Worm (Caenorhabditis elegans) whole organism, L4 larva: ENCODE results near the gene C06C6.7.

Experiments used
- D1046.2 ChIP-seq: fragments of 200-800 bp; sonication (Bioruptor generic); IDR thresholded peaks from 2 replicates; pipeline ENCODE4 v1.3.6; 2022; ENCODE audit warnings: missing genetic modification characterization, missing compliant biosample characterization
- Y75B8A.6 ChIP-seq: fragments of 200-800 bp; sonication (Bioruptor generic); IDR thresholded peaks from 2 replicates; pipeline ENCODE4 v1.3.6; 2022; ENCODE audit warnings: missing genetic modification reagents, missing genetic modification characterization, missing compliant biosample characterization
- ama-1 ChIP-seq: fragments of 150-350 bp; optimal IDR thresholded peaks from 2 replicates; lab custom pipeline; 2014; ENCODE audit warnings: inconsistent platforms, mixed read lengths
- daf-12 ChIP-seq: fragments of 150-350 bp; optimal IDR thresholded peaks from 2 replicates; lab custom pipeline; 2014; ENCODE audit warnings: missing biosample characterization, missing genetic modification reagents, missing genetic modification characterization
- daf-16 ChIP-seq, 3 experiments: sonication (generic microtip); optimal IDR thresholded peaks; 2 replicates each; lab custom pipeline; 2016 to 2017; ENCODE audit warnings: missing genetic modification characterization in 3 of 3, missing genetic modification reagents in 3 of 3, mild to moderate bottlenecking in 2 of 3, missing compliant biosample characterization in 2 of 3, missing biosample characterization in 1 of 3, moderate library complexity in 1 of 3
- egl-27 ChIP-seq: sonication (generic microtip); optimal IDR thresholded peaks from 3 replicates; lab custom pipeline; 2017; ENCODE audit warnings: missing biosample characterization, missing genetic modification reagents, missing genetic modification characterization
- lin-1 ChIP-seq: fragments of 200-800 bp; sonication (Bioruptor generic); IDR thresholded peaks from 2 replicates; pipeline ENCODE4 v1.3.6; 2022; ENCODE audit warnings: missing genetic modification reagents, missing genetic modification characterization, missing compliant biosample characterization
- mes-2 ChIP-seq: sonication (generic microtip); optimal IDR thresholded peaks from 2 replicates; lab custom pipeline; 2016; ENCODE audit warnings: missing genotype, mild to moderate bottlenecking, missing genetic modification characterization, missing compliant biosample characterization; ENCODE audit not compliant: poor library complexity, severe bottlenecking
- mxl-3 ChIP-seq: fragments of 200-800 bp; sonication (Bioruptor generic); optimal IDR thresholded peaks from 2 replicates; lab custom pipeline; 2018; ENCODE audit warnings: mild to moderate bottlenecking, missing genetic modification characterization, missing compliant biosample characterization
- nhr-42 ChIP-seq: fragments of 200-800 bp; sonication (Bioruptor generic); IDR thresholded peaks from 2 replicates; pipeline ENCODE4 v1.3.6; 2022; ENCODE audit warnings: missing genetic modification characterization, missing compliant biosample characterization
- pha-4 ChIP-seq, 2 experiments: fragments of 150-350 bp in 1 of 2; fragments of 200-800 bp in 1 of 2; sonication (Bioruptor generic) in 1 of 2; IDR thresholded peaks in 1 of 2; optimal IDR thresholded peaks in 1 of 2; 2 replicates each; pipeline versions ENCODE4 v1.3.6 to Lab custom; 2014 to 2022; ENCODE audit warnings: missing genetic modification characterization in 2 of 2, missing genetic modification reagents in 2 of 2, missing biosample characterization in 1 of 2, missing compliant biosample characterization in 1 of 2

ce11 chrV:16007505-16007904, 15.6 kb downstream of the C06C6.7 start, which contains the start of gene str-231:
- TF ChIP-seq egl-27 (tag; lab: Kevin White, UChicago) (no peak), mxl-3 (GFP tag; lab: Kevin White, UChicago) (no peak), nhr-42 (GFP tag; lab: Robert Waterston, UW) (no peak), mes-2 (tag; lab: Kevin White, UChicago) (no peak), Y75B8A.6 (GFP tag; lab: Robert Waterston, UW) (no peak), ama-1 (lab: Kevin White, UChicago) (no peak), pha-4 (GFP tag; IDR thresholded peaks at IDR 0.05; lab: Robert Waterston, UW) (no peak), pha-4 (tag; optimal IDR thresholded peaks at IDR 0.05; lab: Kevin White, UChicago) (no peak), D1046.2 (GFP tag; lab: Robert Waterston, UW) (no peak), lin-1 (no peak), daf-16 (GFP tag; optimal IDR thresholded peaks at IDR 0.05; lab: Kevin White, UChicago) (no peak), daf-16 (tag; optimal IDR thresholded peaks at IDR 0.05; lab: Kevin White, UChicago) (no peak), daf-12 (tag; lab: Kevin White, UChicago) (no peak)
